Worm (Caenorhabditis elegans): ENCODE results near the gene pqn-67.
A peak's percentile ranks its signal among the peaks of the same experiment; 100 is the strongest.

pqn-67 gene

DNA sequence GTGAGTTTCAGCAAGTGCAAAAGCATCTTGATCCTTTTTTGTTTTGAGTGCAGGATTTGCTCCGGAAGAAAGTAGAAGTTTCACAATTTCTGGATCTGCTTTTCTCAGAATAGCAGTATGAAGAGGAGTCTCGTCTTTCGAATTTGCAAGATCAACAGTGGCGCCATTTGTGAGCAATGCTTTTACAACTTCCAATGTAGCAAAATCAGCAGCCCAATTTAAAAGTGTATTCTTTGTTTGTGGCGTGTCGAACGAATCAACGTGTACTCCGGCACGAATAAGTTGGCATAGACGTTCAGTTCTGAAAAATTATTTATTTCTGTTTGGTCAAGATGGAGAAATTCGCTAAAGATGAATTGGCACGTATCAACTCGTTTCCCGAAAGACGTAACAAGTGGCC, 25.4 kb downstream of the pqn-67 start, which contains the start of gene T16G1.13:
TSS of gene T16G1.13 (plus strand) at position 301 of the 400 bp plus-strand sequence.
- no peak for TF ChIP-seq atf-7 (tag; optimal IDR thresholded peaks at IDR 0.05)
- TF ChIP-seq ceh-40 (GFP tag; IDR thresholded peaks at IDR 0.05), result no peak
- no peak for TF ChIP-seq die-1 (tag; optimal IDR thresholded peaks at IDR 0.05)
- TF ChIP-seq nfya-1 (tag; optimal IDR thresholded peaks at IDR 0.05; ENCODE audit: borderline replicate concordance, insufficient read depth), result no peak
- no peak for TF ChIP-seq F33H1.4 (GFP tag; IDR thresholded peaks at IDR 0.05)
- no peak for TF ChIP-seq attf-6 (GFP tag; IDR thresholded peaks at IDR 0.05)
- TF ChIP-seq efl-1 (GFP tag; optimal IDR thresholded peaks at IDR 0.05), result no peak
- TF ChIP-seq F39B2.1 (GFP tag; IDR thresholded peaks at IDR 0.05), result no peak
- TF ChIP-seq egl-18 (GFP tag; IDR thresholded peaks at IDR 0.05), result no peak

ce11 chrV:12950812-12951528, 26.7 kb downstream of the pqn-67 start, which contains the start of the genes T16G1.9 and T16G1.18:
T16G1.9 (minus strand) TSS chrV:12950862.
T16G1.18 (plus strand) TSS chrV:12951304.
- TF ChIP-seq attf-5 (GFP tag; optimal IDR thresholded peaks at IDR 0.05) (peak; percentile 68), dox-1 (GFP tag; IDR thresholded peaks at IDR 0.05) (peak; percentile 37; the same call in 1 of the 2 replicates), B0019.2 (GFP tag; conservative IDR thresholded peaks at IDR 0.05) (no peak), hlh-26 (GFP tag; conservative IDR thresholded peaks at IDR 0.05) (no peak), F37B4.10 (GFP tag; IDR thresholded peaks at IDR 0.05) (no peak), lag-1 (GFP tag; IDR thresholded peaks at IDR 0.05) (no peak), F55B11.4 (tag; optimal IDR thresholded peaks at IDR 0.05; ENCODE audit: borderline replicate concordance, insufficient read depth) (no peak), Y67H2A.10 (GFP tag; conservative IDR thresholded peaks at IDR 0.05) (no peak), nhr-80 (tag; optimal IDR thresholded peaks at IDR 0.05) (peak; percentile 51), aptf-3 (GFP tag; IDR thresholded peaks at IDR 0.05) (no peak), let-607 (tag; optimal IDR thresholded peaks at IDR 0.05) (peak; percentile 86 to 92), cebp-2 (GFP tag; IDR thresholded peaks at IDR 0.05) (no peak), madf-10 (tag; optimal IDR thresholded peaks at IDR 0.05) (no peak), F52B5.7 (tag; optimal IDR thresholded peaks at IDR 0.05) (no peak), attf-3 (GFP tag; conservative IDR thresholded peaks at IDR 0.05) (peak; percentile 81), lin-35 (GFP tag; optimal IDR thresholded peaks at IDR 0.05) (no peak), efl-1 (GFP tag; optimal IDR thresholded peaks at IDR 0.05) (peak; percentile 19), snpc-4 (GFP tag; optimal IDR thresholded peaks at IDR 0.05) (no peak), snpc-4 (tag; optimal IDR thresholded peaks at IDR 0.05) (peak in 1 of 4 experiments; percentile 33), madf-3 (GFP tag; IDR thresholded peaks at IDR 0.05) (no peak), hmg-1.2 (GFP tag; IDR thresholded peaks at IDR 0.05) (peak; percentile 81; the same call in 1 of the 2 replicates), snpc-1.1 (tag; optimal IDR thresholded peaks at IDR 0.05; ENCODE audit: insufficient read depth) (no peak), nfyb-1 (GFP tag; IDR thresholded peaks at IDR 0.05) (no peak), mcd-1 (GFP tag; IDR thresholded peaks at IDR 0.05) (peak; percentile 35; the same call in 1 of the 2 replicates), pha-4 (tag; optimal IDR thresholded peaks at IDR 0.05) (no peak), lsy-27 (tag; optimal IDR thresholded peaks at IDR 0.05; ENCODE audit: borderline replicate concordance, insufficient read depth) (no peak), ztf-26 (tag; optimal IDR thresholded peaks at IDR 0.05) (no peak), Y53G8AR.9 (GFP tag; conservative IDR thresholded peaks at IDR 0.05) (no peak)

Data from whole organism, young adult.